Fruit fly (Drosophila melanogaster): ENCODE data around the gene Gp93.

Gene Gp93

dm6 chr3R:27946555-27947204 lies 1.8 kb upstream of the Gp93 start (continued):
- no peak for TF ChIP-seq inv (GFP tag; IDR thresholded peaks at IDR 0.05; ENCODE audit: partially characterized antibody)
- no peak for TF ChIP-seq E2f1 (GFP tag; IDR thresholded peaks at IDR 0.05)
- TF ChIP-seq schlank (tag; optimal IDR thresholded peaks at IDR 0.05), result no peak
- peak; percentile 13 for TF ChIP-seq pros (GFP tag; optimal IDR thresholded peaks at IDR 0.05)
- TF ChIP-seq CG12071 (GFP tag; optimal IDR thresholded peaks at IDR 0.05), result no peak
- TF ChIP-seq NFAT (GFP tag; IDR thresholded peaks at IDR 0.05), result no peak
- no peak for TF ChIP-seq CG6654 (GFP tag; optimal IDR thresholded peaks at IDR 0.05)
- no peak for TF ChIP-seq CG34422 (GFP tag; IDR thresholded peaks at IDR 0.05)
- no peak for TF ChIP-seq CG10462 (GFP tag; optimal IDR thresholded peaks at IDR 0.05)
- TF ChIP-seq ham (GFP tag; IDR thresholded peaks at IDR 0.05), result no peak
- no peak for TF ChIP-seq CG17912 (GFP tag; optimal IDR thresholded peaks at IDR 0.05)
- no peak for TF ChIP-seq pita (GFP tag; optimal IDR thresholded peaks at IDR 0.05)
- no peak for TF ChIP-seq Lhr (GFP tag; optimal IDR thresholded peaks at IDR 0.05)
- no peak for TF ChIP-seq CG11696 (GFP tag; IDR thresholded peaks at IDR 0.05)
- no peak for TF ChIP-seq Dbx (GFP tag; IDR thresholded peaks at IDR 0.05)
- peak; percentile 67 for TF ChIP-seq sd (tag; optimal IDR thresholded peaks at IDR 0.05)
- no peak for TF ChIP-seq zfh1 (GFP tag; IDR thresholded peaks at IDR 0.05)
- TF ChIP-seq Jarid2 (GFP tag; optimal IDR thresholded peaks at IDR 0.05), result no peak
- no peak for TF ChIP-seq stwl (tag; optimal IDR thresholded peaks at IDR 0.05)
- TF ChIP-seq CG1603 (tag; optimal IDR thresholded peaks at IDR 0.05), result no peak
- peak; percentile 73 for TF ChIP-seq Hey (tag; optimal IDR thresholded peaks at IDR 0.05)
- peak; percentile 77 for TF ChIP-seq CG15601 (tag; optimal IDR thresholded peaks at IDR 0.05)
- no peak for TF ChIP-seq sisA (GFP tag; IDR thresholded peaks at IDR 0.05)
- TF ChIP-seq CG16813 (GFP tag; IDR thresholded peaks at IDR 0.05; ENCODE audit: partially characterized antibody), result no peak
- no peak for TF ChIP-seq Lpt (GFP tag; optimal IDR thresholded peaks at IDR 0.05)
- TF ChIP-seq Kr (GFP tag; optimal IDR thresholded peaks at IDR 0.05), result no peak
- TF ChIP-seq yki (optimal IDR thresholded peaks at IDR 0.05), result no peak
- TF ChIP-seq ranshi (GFP tag; IDR thresholded peaks at IDR 0.05), result no peak
- no peak for TF ChIP-seq CG30431 (GFP tag; optimal IDR thresholded peaks at IDR 0.05)
- no peak for TF ChIP-seq croc (GFP tag; conservative IDR thresholded peaks at IDR 0.05)
- no peak for TF ChIP-seq CG11560 (tag; IDR thresholded peaks at IDR 0.05)
- no peak for TF ChIP-seq Vsx1 (GFP tag; optimal IDR thresholded peaks at IDR 0.05)
- TF ChIP-seq tna (GFP tag; IDR thresholded peaks at IDR 0.05; ENCODE audit: partially characterized antibody), result no peak
- TF ChIP-seq otp (GFP tag; IDR thresholded peaks at IDR 0.05), result no peak
- TF ChIP-seq bbx (GFP tag; IDR thresholded peaks at IDR 0.05; ENCODE audit: partially characterized antibody), result no peak
- TF ChIP-seq BtbVII (GFP tag; optimal IDR thresholded peaks at IDR 0.05), result no peak
- no peak for TF ChIP-seq vfl (GFP tag; optimal IDR thresholded peaks at IDR 0.05)
- TF ChIP-seq nau (GFP tag; optimal IDR thresholded peaks at IDR 0.05), result no peak
- peak; percentile 1 for TF ChIP-seq CG12219 (GFP tag; optimal IDR thresholded peaks at IDR 0.05)
- TF ChIP-seq dpn (GFP tag; optimal IDR thresholded peaks at IDR 0.05), result no peak
- peak; percentile 62 for TF ChIP-seq onecut (GFP tag; IDR thresholded peaks at IDR 0.05)
- no peak for TF ChIP-seq Dip2 (GFP tag; IDR thresholded peaks at IDR 0.05)
- TF ChIP-seq C15 (GFP tag; IDR thresholded peaks at IDR 0.05), result no peak
- no peak for TF ChIP-seq H2.0 (GFP tag; IDR thresholded peaks at IDR 0.05)
- TF ChIP-seq CG12744 (GFP tag; optimal IDR thresholded peaks at IDR 0.05), result no peak
- no peak for TF ChIP-seq Sox102F (GFP tag; optimal IDR thresholded peaks at IDR 0.05)
- no peak for TF ChIP-seq oc (tag; optimal IDR thresholded peaks at IDR 0.05)
- TF ChIP-seq bsh (GFP tag; optimal IDR thresholded peaks at IDR 0.05), result peak in 1 of 2 experiments; percentile 46
- TF ChIP-seq Gug (GFP tag; IDR thresholded peaks at IDR 0.05), result no peak
- TF ChIP-seq CG7745 (tag; optimal IDR thresholded peaks at IDR 0.05), result no peak
- no peak for TF ChIP-seq Eip74EF (GFP tag; optimal IDR thresholded peaks at IDR 0.05)

Measured in whole organism, embryonic.